Fruit fly (Drosophila melanogaster): ENCODE measurements around the gene Ir94c.

Gene Ir94c

DNA sequence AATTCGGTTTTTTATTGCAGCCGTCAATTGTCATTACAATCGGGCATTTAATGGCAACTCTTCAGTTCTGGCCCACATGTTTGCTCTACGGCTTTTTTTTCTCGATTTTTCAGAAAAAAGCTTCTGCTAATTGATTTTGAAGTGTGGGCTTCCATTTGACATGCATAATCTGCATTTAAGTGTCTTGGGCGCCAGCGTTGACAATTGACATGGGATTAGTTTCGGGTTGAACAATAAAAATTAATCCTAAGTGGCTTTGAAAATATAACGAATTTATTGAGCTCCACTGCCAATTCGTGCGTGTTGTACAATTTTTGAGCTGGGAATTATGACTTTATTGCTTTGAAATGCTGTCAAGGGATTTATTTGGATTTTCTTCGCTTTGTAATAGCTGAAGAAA is 27.3 kb upstream of the Ir94c start:
- TF ChIP-seq her (GFP tag; optimal IDR thresholded peaks at IDR 0.05), result no peak
- TF ChIP-seq Poxn (GFP tag; IDR thresholded peaks at IDR 0.05), result no peak
- TF ChIP-seq bowl (GFP tag; IDR thresholded peaks at IDR 0.05), result no peak
- TF ChIP-seq CG2129 (GFP tag; IDR thresholded peaks at IDR 0.05; ENCODE audit: partially characterized antibody), result no peak
- no peak for TF ChIP-seq CG13123 (GFP tag; optimal IDR thresholded peaks at IDR 0.05)
- TF ChIP-seq lilli (GFP tag; optimal IDR thresholded peaks at IDR 0.05), result no peak
- TF ChIP-seq CG5953 (GFP tag; IDR thresholded peaks at IDR 0.05), result no peak
- peak; percentile 84 for TF ChIP-seq oc (tag; optimal IDR thresholded peaks at IDR 0.05)
- TF ChIP-seq CG10654 (GFP tag; optimal IDR thresholded peaks at IDR 0.05), result no peak
- no peak for TF ChIP-seq E2f2 (GFP tag; IDR thresholded peaks at IDR 0.05)
- no peak for TF ChIP-seq CG1024 (GFP tag; IDR thresholded peaks at IDR 0.05)
- TF ChIP-seq sob (GFP tag; IDR thresholded peaks at IDR 0.05), result no peak
- TF ChIP-seq Abd-B (GFP tag; optimal IDR thresholded peaks at IDR 0.05), result peak; percentile 13
- no peak for TF ChIP-seq CG31441 (GFP tag; IDR thresholded peaks at IDR 0.05)
- no peak for TF ChIP-seq CG30020 (tag; optimal IDR thresholded peaks at IDR 0.05)
- no peak for TF ChIP-seq usp (GFP tag; optimal IDR thresholded peaks at IDR 0.05)
- TF ChIP-seq sens (GFP tag), result peak; percentile 50
- no peak for TF ChIP-seq CG13296 (GFP tag; optimal IDR thresholded peaks at IDR 0.05)
- TF ChIP-seq chm (GFP tag; IDR thresholded peaks at IDR 0.05), result 0 out of 2 replicates have a peak, but pooled peaks have one; percentile 7

DNA sequence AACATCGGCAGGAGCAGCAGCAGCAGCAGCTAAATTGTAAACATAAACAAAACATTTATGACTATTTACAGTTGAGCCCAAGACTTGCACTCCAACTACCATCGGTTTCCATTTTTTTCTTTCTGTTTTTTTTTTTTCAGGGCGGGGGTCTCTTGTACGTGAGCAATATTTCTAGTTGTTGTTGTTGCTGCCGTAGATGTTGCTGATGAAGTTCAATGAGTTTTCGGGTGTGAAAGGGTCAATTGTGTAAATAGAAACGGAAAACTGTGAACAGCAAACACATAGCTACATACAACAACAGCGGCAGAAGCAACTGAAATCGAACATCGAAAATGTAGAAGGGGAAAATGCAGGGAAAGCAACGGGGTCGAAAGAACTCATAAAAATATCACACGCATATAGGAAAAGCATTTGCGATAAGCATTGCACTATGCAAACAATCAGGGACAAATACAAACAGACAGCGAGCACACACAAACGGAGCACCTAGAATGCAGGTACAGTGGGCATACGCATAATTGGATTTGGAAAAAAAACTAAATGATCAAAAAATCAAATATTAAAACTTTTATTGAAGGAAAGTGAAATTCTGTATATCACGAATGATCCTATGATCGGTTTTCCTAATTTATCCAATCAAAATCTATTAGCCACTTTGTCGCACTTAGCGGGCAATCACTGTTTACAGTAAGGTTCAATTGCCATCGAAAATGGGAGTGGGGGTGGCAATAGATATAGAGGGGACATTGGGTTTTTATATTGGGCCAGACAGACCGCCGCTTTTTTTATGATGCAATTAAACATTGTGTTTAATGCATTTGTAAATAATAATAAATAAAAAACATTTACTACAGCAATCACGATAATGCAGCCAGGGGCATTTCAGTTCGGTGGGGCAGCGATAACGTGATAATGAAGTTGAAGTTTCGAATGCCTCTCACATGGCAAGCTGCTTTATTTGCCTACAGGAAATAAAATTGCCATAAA is 26.5 kb upstream of the Ir94c start:
- TF ChIP-seq CG17385 (GFP tag; optimal IDR thresholded peaks at IDR 0.05) (peak; percentile 64), inv (GFP tag; IDR thresholded peaks at IDR 0.05; ENCODE audit: partially characterized antibody) (no peak), Med (GFP tag) (peak; percentile 97), insv (GFP tag; optimal IDR thresholded peaks at IDR 0.05) (no peak), CG17612 (GFP tag; IDR thresholded peaks at IDR 0.05) (0 out of 2 replicates have a peak, but pooled peaks have one; percentile 59), cad (GFP tag; optimal IDR thresholded peaks at IDR 0.05) (no peak), Hmx (GFP tag; optimal IDR thresholded peaks at IDR 0.05) (peak; percentile 38), ci (GFP tag; IDR thresholded peaks at IDR 0.05) (peak; percentile 94), her (GFP tag; optimal IDR thresholded peaks at IDR 0.05) (peak; percentile 37), hkb (optimal IDR thresholded peaks at IDR 0.05) (no peak), hkb (GFP tag; IDR thresholded peaks at IDR 0.05) (peak; percentile 72), HLH4C (GFP tag; IDR thresholded peaks at IDR 0.05; ENCODE audit: partially characterized antibody) (no peak), tap (tag; optimal IDR thresholded peaks at IDR 0.05) (peak; percentile 67), CG4360 (GFP tag; IDR thresholded peaks at IDR 0.05) (peak; percentile 95), sr (GFP tag; IDR thresholded peaks at IDR 0.05) (no peak; the same call in 2 of the 3 replicates), CG17568 (GFP tag; optimal IDR thresholded peaks at IDR 0.05) (peak; percentile 42), CG16863 (GFP tag; optimal IDR thresholded peaks at IDR 0.05) (peak; percentile 56), Xbp1 (GFP tag; optimal IDR thresholded peaks at IDR 0.05) (peak; percentile 72), CG12769 (tag; optimal IDR thresholded peaks at IDR 0.05) (peak; percentile 10), hb (GFP tag; IDR thresholded peaks at IDR 0.05; ENCODE audit: partially characterized antibody) (no peak), twi (tag; optimal IDR thresholded peaks at IDR 0.05) (peak; percentile 67), cwo (GFP tag; optimal IDR thresholded peaks at IDR 0.05) (peak; percentile 37), knrl (GFP tag; IDR thresholded peaks at IDR 0.05; ENCODE audit: partially characterized antibody) (no peak), da (GFP tag; optimal IDR thresholded peaks at IDR 0.05) (peak; percentile 22), CG17829 (tag; optimal IDR thresholded peaks at IDR 0.05) (peak; percentile 91), CG9727 (GFP tag; optimal IDR thresholded peaks at IDR 0.05) (peak; percentile 86), Gug (GFP tag; IDR thresholded peaks at IDR 0.05) (peak; percentile 79; the same call in 3 of the 4 replicates), Awh (GFP tag; IDR thresholded peaks at IDR 0.05) (peak; percentile 83), dati (GFP tag; IDR thresholded peaks at IDR 0.05) (peak; percentile 58; the same call in 1 of the 2 replicates), CG2712 (tag; optimal IDR thresholded peaks at IDR 0.05) (peak; percentile 94), CG2889 (GFP tag; IDR thresholded peaks at IDR 0.05) (0 out of 3 replicates have a peak, but pooled peaks have one; percentile 30)

Measured in whole organism, embryonic.